Fruit fly (Drosophila melanogaster) whole organism, embryonic: ENCODE measurements around the gene CG34244.

Source experiments
- Atf3 ChIP-seq: fragments of 200-800 bp; sonication (Bioruptor generic); optimal IDR thresholded peaks from 3 replicates; lab custom pipeline; 2016; ENCODE audit warnings: missing biosample characterization, missing genetic modification characterization
- B-H1 ChIP-seq: fragments of 200-800 bp; sonication (Bioruptor generic); IDR thresholded peaks from 3 replicates; pipeline ENCODE4 v1.3.6; 2022; ENCODE audit warnings: missing biosample characterization, missing genetic modification characterization
- CG10321 ChIP-seq: fragments of 200-800 bp; sonication (Bioruptor generic); IDR thresholded peaks from 2 replicates; pipeline ENCODE4 v1.3.6; 2022; ENCODE audit warnings: missing biosample characterization, missing genetic modification characterization
- CG10543 ChIP-seq: fragments of 200-800 bp; sonication (Bioruptor generic); optimal IDR thresholded peaks from 3 replicates; lab custom pipeline; 2017; ENCODE audit warnings: missing biosample characterization, mild to moderate bottlenecking, missing genetic modification characterization, moderate library complexity
- CG13287 ChIP-seq: fragments of 200-800 bp; sonication (Bioruptor generic); IDR thresholded peaks from 2 replicates; pipeline ENCODE4 v1.3.6; 2022; ENCODE audit warnings: missing biosample characterization, missing genetic modification characterization; ENCODE audit not compliant: partially characterized antibody
- CG13894 ChIP-seq: fragments of 200-800 bp; sonication (Bioruptor generic); optimal IDR thresholded peaks from 3 replicates; lab custom pipeline; 2018; ENCODE audit warnings: missing biosample characterization, mild to moderate bottlenecking, missing genetic modification characterization, moderate library complexity
- CG14965 ChIP-seq: fragments of 200-800 bp; sonication (Bioruptor generic); optimal IDR thresholded peaks from 2 replicates; lab custom pipeline; 2016; ENCODE audit warnings: missing biosample characterization, missing genetic modification characterization, borderline replicate concordance
- CG15269 ChIP-seq: fragments of 200-800 bp; sonication (Bioruptor generic); optimal IDR thresholded peaks from 2 replicates; lab custom pipeline; 2018; ENCODE audit warnings: missing biosample characterization, mild to moderate bottlenecking, missing genetic modification characterization, moderate library complexity
- CG1603 ChIP-seq: fragments of 200-800 bp; sonication (Bioruptor generic); optimal IDR thresholded peaks from 2 replicates; lab custom pipeline; 2019; ENCODE audit warnings: missing biosample characterization, mild to moderate bottlenecking, missing genetic modification characterization, moderate library complexity
- CG31224 ChIP-seq: fragments of 200-800 bp; sonication (Bioruptor generic); IDR thresholded peaks from 2 replicates; pipeline ENCODE4 v1.3.6; 2022; ENCODE audit warnings: missing biosample characterization, missing genetic modification characterization
- CG3281 ChIP-seq: fragments of 200-800 bp; sonication (Bioruptor generic); optimal IDR thresholded peaks from 3 replicates; lab custom pipeline; 2017; ENCODE audit warnings: missing biosample characterization, mild to moderate bottlenecking, missing genetic modification characterization
- CG33557 ChIP-seq: fragments of 200-800 bp; sonication (Bioruptor generic); optimal IDR thresholded peaks from 2 replicates; lab custom pipeline; 2019; ENCODE audit warnings: missing biosample characterization, mild to moderate bottlenecking, missing genetic modification characterization, moderate library complexity
- CG34376 ChIP-seq: fragments of 200-800 bp; sonication (Bioruptor generic); optimal IDR thresholded peaks from 2 replicates; lab custom pipeline; 2018; ENCODE audit warnings: missing biosample characterization, mild to moderate bottlenecking, missing genetic modification characterization
- CG3726 ChIP-seq: fragments of 200-800 bp; sonication (Bioruptor generic); IDR thresholded peaks from 3 replicates; pipeline ENCODE4, ENCODE4 v1.3.6; 2022; ENCODE audit warnings: missing biosample characterization, missing genetic modification characterization
- CG6175 ChIP-seq: fragments of 200-800 bp; sonication (Bioruptor generic); IDR thresholded peaks from 3 replicates; pipeline ENCODE4 v1.3.6; 2022; ENCODE audit warnings: missing biosample characterization, missing genetic modification characterization
- CG9609 ChIP-seq: fragments of 200-800 bp; sonication (Bioruptor generic); optimal IDR thresholded peaks from 3 replicates; lab custom pipeline; 2016; ENCODE audit warnings: missing biosample characterization, missing genetic modification characterization
- Dbx ChIP-seq: fragments of 200-800 bp; sonication (Bioruptor generic); IDR thresholded peaks from 3 replicates; pipeline ENCODE4 v1.3.6; 2022; ENCODE audit warnings: missing biosample characterization, missing genetic modification characterization
- Gsc ChIP-seq: fragments of 200-800 bp; sonication (Bioruptor generic); IDR thresholded peaks from 2 replicates; pipeline ENCODE4 v1.3.6; 2022; ENCODE audit warnings: missing biosample characterization, missing genetic modification characterization
- Hmx ChIP-seq: fragments of 200-800 bp; sonication (Bioruptor generic); optimal IDR thresholded peaks from 2 replicates; lab custom pipeline; 2016; ENCODE audit warnings: missing biosample characterization, missing genetic modification characterization
- Nf-YB ChIP-seq: fragments of 200-800 bp; sonication (Bioruptor generic); optimal IDR thresholded peaks from 3 replicates; lab custom pipeline; 2019; ENCODE audit warnings: missing biosample characterization, mild to moderate bottlenecking, missing genetic modification characterization, moderate library complexity
- Oli ChIP-seq: fragments of 200-800 bp; sonication (Bioruptor generic); optimal IDR thresholded peaks from 2 replicates; lab custom pipeline; 2018; ENCODE audit warnings: missing biosample characterization, mild to moderate bottlenecking, missing genetic modification characterization, moderate library complexity
- YL-1 ChIP-seq: fragments of 200-800 bp; sonication (Bioruptor generic); optimal IDR thresholded peaks from 3 replicates; lab custom pipeline; 2017; ENCODE audit warnings: missing biosample characterization, mild to moderate bottlenecking, missing genetic modification characterization
- ab ChIP-seq: fragments of 200-800 bp; sonication (Bioruptor generic); optimal IDR thresholded peaks from 2 replicates; lab custom pipeline; 2016; ENCODE audit warnings: missing biosample characterization, missing genetic modification characterization
- abd-A ChIP-seq: fragments of 200-800 bp; sonication (Bioruptor generic); optimal IDR thresholded peaks from 3 replicates; lab custom pipeline; 2019; ENCODE audit warnings: missing biosample characterization, mild to moderate bottlenecking, missing genetic modification characterization, moderate library complexity
- ac ChIP-seq: fragments of 200-800 bp; sonication (Bioruptor generic); optimal IDR thresholded peaks from 3 replicates; lab custom pipeline; 2017; ENCODE audit warnings: missing biosample characterization, mild to moderate bottlenecking, missing genetic modification characterization
- chinmo ChIP-seq: fragments of 200-800 bp; sonication (Bioruptor generic); IDR thresholded peaks from 4 replicates; pipeline ENCODE4 v1.3.6; 2022; ENCODE audit warnings: missing biosample characterization, missing genetic modification characterization; ENCODE audit not compliant: partially characterized antibody
- ewg ChIP-seq: fragments of 200-800 bp; sonication (Bioruptor generic); optimal IDR thresholded peaks from 3 replicates; lab custom pipeline; 2017; ENCODE audit warnings: mild to moderate bottlenecking, missing biosample characterization, missing genetic modification reagents, missing genetic modification characterization
- gsb ChIP-seq: fragments of 200-800 bp; sonication (Bioruptor generic); IDR thresholded peaks from 2 replicates; pipeline ENCODE4 v1.3.6; 2022; ENCODE audit warnings: missing biosample characterization, missing genetic modification characterization
- gsb-n ChIP-seq: fragments of 200-800 bp; sonication (Bioruptor generic); optimal IDR thresholded peaks from 3 replicates; lab custom pipeline; 2018; ENCODE audit warnings: missing biosample characterization, mild to moderate bottlenecking, missing genetic modification characterization
- lab ChIP-seq: fragments of 200-800 bp; sonication (Bioruptor generic); optimal IDR thresholded peaks from 3 replicates; lab custom pipeline; 2017; ENCODE audit warnings: missing biosample characterization, missing genetic modification characterization, mild to moderate bottlenecking, moderate library complexity, missing genetic modification reagents
- maf-S ChIP-seq: fragments of 200-800 bp; sonication (Bioruptor generic); optimal IDR thresholded peaks from 2 replicates; lab custom pipeline; 2016; ENCODE audit warnings: missing biosample characterization, missing genetic modification characterization
- mld ChIP-seq: fragments of 200-800 bp; sonication (Bioruptor generic); IDR thresholded peaks from 3 replicates; pipeline ENCODE4 v1.3.6; 2022; ENCODE audit warnings: missing biosample characterization, missing genetic modification characterization; ENCODE audit not compliant: partially characterized antibody
- oc ChIP-seq: fragments of 200-800 bp; sonication (Bioruptor generic); optimal IDR thresholded peaks from 2 replicates; lab custom pipeline; 2018; ENCODE audit warnings: missing biosample characterization, mild to moderate bottlenecking, missing genetic modification characterization, moderate library complexity
- onecut ChIP-seq: fragments of 200-800 bp; sonication (Bioruptor generic); IDR thresholded peaks from 2 replicates; pipeline ENCODE4 v1.3.6; 2022; ENCODE audit warnings: missing biosample characterization, missing genetic modification characterization
- pnt ChIP-seq: fragments of 200-800 bp; sonication (Bioruptor generic); optimal IDR thresholded peaks from 3 replicates; lab custom pipeline; 2016; ENCODE audit warnings: missing biosample characterization, missing genetic modification characterization
- scrt ChIP-seq: fragments of 200-800 bp; sonication (Bioruptor generic); optimal IDR thresholded peaks from 2 replicates; lab custom pipeline; 2018; ENCODE audit warnings: missing biosample characterization, mild to moderate bottlenecking, missing genetic modification characterization, moderate library complexity
- sens ChIP-seq: fragments of 200-800 bp; sonication (Bioruptor generic); peaks from one replicate; lab custom pipeline; 2016; ENCODE audit warnings: missing biosample characterization, missing genetic modification characterization
- tio ChIP-seq: fragments of 200-800 bp; sonication (Bioruptor generic); optimal IDR thresholded peaks from 2 replicates; lab custom pipeline; 2017; ENCODE audit warnings: missing biosample characterization, missing genetic modification characterization, inconsistent platforms
- vvl ChIP-seq: fragments of 200-800 bp; sonication (Bioruptor generic); IDR thresholded peaks from 2 replicates; pipeline ENCODE4 v1.3.6; 2022; ENCODE audit warnings: missing biosample characterization, missing genetic modification characterization
- wdn ChIP-seq: fragments of 200-800 bp; sonication (Bioruptor generic); IDR thresholded peaks from 2 replicates; pipeline ENCODE4 v1.3.6; 2022; ENCODE audit warnings: missing biosample characterization, missing genetic modification characterization
- zen2 ChIP-seq: fragments of 200-800 bp; sonication (Bioruptor generic); IDR thresholded peaks from 3 replicates; pipeline ENCODE4 v1.3.6; 2022; ENCODE audit warnings: missing biosample characterization, missing genetic modification characterization; ENCODE audit not compliant: partially characterized antibody

Gene CG34244

dm6 chr3L:14217677-14218254 lies 18.0 kb downstream of the CG34244 start, which contains the start of gene CG7768 (continued):
- no peak for TF ChIP-seq CG33557 (GFP tag; lab: Kevin White, UChicago)
- 0 out of 2 replicates have a peak, but pooled peaks have one; percentile 20 for TF ChIP-seq CG31224
- no peak for TF ChIP-seq CG13287 (GFP tag; lab: Robert Waterston, UW)
- no peak for TF ChIP-seq Oli (tag; lab: Kevin White, UChicago)
- TF ChIP-seq Hmx (GFP tag; lab: Kevin White, UChicago) = no peak
- TF ChIP-seq gsb = no peak
- TF ChIP-seq CG9609 (GFP tag; lab: Kevin White, UChicago) = peak; percentile 21
- peak; percentile 61 for TF ChIP-seq scrt
- no peak for TF ChIP-seq pnt (GFP tag; lab: Kevin White, UChicago)
- no peak for TF ChIP-seq B-H1 (GFP tag; lab: Robert Waterston, UW)
- TF ChIP-seq Nf-YB (GFP tag; lab: Kevin White, UChicago) = no peak
- no peak for TF ChIP-seq Gsc (GFP tag; lab: Robert Waterston, UW)
- peak; percentile 10 for TF ChIP-seq maf-S (GFP tag; lab: Kevin White, UChicago)
- peak; percentile 54; the same call in 1 of the 2 replicates for TF ChIP-seq CG10321 (GFP tag; lab: Robert Waterston, UW)
- peak; percentile 21; the same call in 1 of the 2 replicates for TF ChIP-seq wdn (GFP tag; lab: Robert Waterston, UW)
- peak; percentile 80 for TF ChIP-seq CG10543
- no peak for TF ChIP-seq Atf3 (GFP tag; lab: Kevin White, UChicago)
- peak; percentile 24 for TF ChIP-seq CG1603
- TF ChIP-seq CG3726 (GFP tag; lab: Robert Waterston, UW) = no peak
- TF ChIP-seq ab (GFP tag; lab: Kevin White, UChicago) = no peak
- TF ChIP-seq CG34376 (GFP tag; lab: Kevin White, UChicago) = peak; percentile 73
- TF ChIP-seq ac (GFP tag; lab: Kevin White, UChicago) = no peak
- TF ChIP-seq CG15269 = peak; percentile 73
- no peak for TF ChIP-seq YL-1 (GFP tag; lab: Kevin White, UChicago)
- TF ChIP-seq Dbx (GFP tag; lab: Robert Waterston, UW) = peak; percentile 78
- no peak for TF ChIP-seq mld (GFP tag; lab: Robert Waterston, UW)
- TF ChIP-seq ewg (GFP tag; lab: Kevin White, UChicago) = no peak
- TF ChIP-seq CG3281 = peak; percentile 85

- peak; percentile 7 for TF ChIP-seq CG13894
- TF ChIP-seq tio (GFP tag; lab: Kevin White, UChicago) = no peak
- TF ChIP-seq chinmo (GFP tag; lab: Robert Waterston, UW) = 0 out of 4 replicates have a peak, but pooled peaks have one; percentile 15
- peak; percentile 1 for TF ChIP-seq gsb-n (tag; lab: Kevin White, UChicago)
- peak; percentile 2 for TF ChIP-seq sens (GFP tag; lab: Kevin White, UChicago)
- TF ChIP-seq vvl (GFP tag; lab: Robert Waterston, UW) = 0 out of 2 replicates have a peak, but pooled peaks have one; percentile 28
- no peak for TF ChIP-seq CG6175 (GFP tag; lab: Robert Waterston, UW)
- peak; percentile 69 for TF ChIP-seq onecut (GFP tag; lab: Robert Waterston, UW)
- TF ChIP-seq abd-A = peak; percentile 8
- no peak for TF ChIP-seq zen2 (GFP tag; lab: Robert Waterston, UW)
- no peak for TF ChIP-seq CG14965 (GFP tag; lab: Kevin White, UChicago)
- TF ChIP-seq lab = peak; percentile 27
- peak; percentile 53 for TF ChIP-seq oc (tag; lab: Kevin White, UChicago)
- TF ChIP-seq, all 482 proteins: peak for 9
Measured at dm6 chr3L:14216140-14216539, 19.6 kb downstream of the CG34244 start.
